Worm (Caenorhabditis elegans) whole organism, mixed stage, embryonic: Measurements from ENCODE around the gene prx-12.

Experiments used
- cnd-1 ChIP-seq: fragments of 200-800 bp; sonication (Bioruptor generic); optimal IDR thresholded peaks from 2 replicates; lab custom pipeline; 2018; ENCODE audit warnings: mild to moderate bottlenecking, missing genetic modification characterization, missing compliant biosample characterization
- ham-2 ChIP-seq: fragments of 200-800 bp; sonication (Bioruptor generic); optimal IDR thresholded peaks from 2 replicates; lab custom pipeline; 2018; ENCODE audit warnings: mild to moderate bottlenecking, missing genetic modification characterization, missing compliant biosample characterization
- lin-13 ChIP-seq: fragments of 150-350 bp; optimal IDR thresholded peaks from 2 replicates; lab custom pipeline; 2014; ENCODE audit warnings: missing biosample characterization, missing genetic modification characterization
- mep-1 ChIP-seq: fragments of 150-350 bp; optimal IDR thresholded peaks from 2 replicates; lab custom pipeline; 2017; ENCODE audit warnings: missing biosample characterization, missing genetic modification reagents, missing genetic modification characterization, inconsistent platforms
- unc-39 ChIP-seq: fragments of 150-350 bp; optimal IDR thresholded peaks from 2 replicates; lab custom pipeline; 2014; ENCODE audit warnings: missing biosample characterization, missing genetic modification characterization
- unc-62 ChIP-seq: fragments of 150-350 bp; optimal IDR thresholded peaks from 2 replicates; lab custom pipeline; 2014; ENCODE audit warnings: missing biosample characterization, missing genetic modification reagents, missing genetic modification characterization
- ztf-11 ChIP-seq: fragments of 150-350 bp; optimal IDR thresholded peaks from 2 replicates; lab custom pipeline; 2014; ENCODE audit warnings: missing biosample characterization, missing genetic modification characterization

- no peak for TF ChIP-seq ztf-11 (tag; lab: Kevin White, UChicago)
- no peak for TF ChIP-seq unc-62 (GFP tag; lab: Kevin White, UChicago)
- TF ChIP-seq cnd-1 (tag; lab: Kevin White, UChicago): no peak
- TF ChIP-seq lin-13 (tag; lab: Kevin White, UChicago): no peak
- TF ChIP-seq mep-1: no peak
- TF ChIP-seq unc-39 (tag; lab: Kevin White, UChicago): no peak
- no peak for TF ChIP-seq ham-2 (GFP tag; lab: Kevin White, UChicago)
Observed at ce11 chrX:11367087-11367486, 26.0 kb upstream of the prx-12 start.
